Worm (Caenorhabditis elegans) whole organism, L1 larva: ENCODE measurements around the gene rnp-4.
A peak's percentile ranks its signal among the peaks of the same experiment; 100 is the strongest.

Experiments used
- C04F5.9 ChIP-seq: sonication (generic microtip); optimal IDR thresholded peaks from 2 replicates; lab custom pipeline; 2016; ENCODE audit warnings: missing genetic modification characterization, missing compliant biosample characterization
- C16A3.4 ChIP-seq: fragments of 150-350 bp; optimal IDR thresholded peaks from 2 replicates; lab custom pipeline; 2014; ENCODE audit warnings: missing biosample characterization, missing genetic modification characterization
- F16B12.6 ChIP-seq: fragments of 150-350 bp; optimal IDR thresholded peaks from 2 replicates; lab custom pipeline; 2014; ENCODE audit warnings: missing biosample characterization, missing genetic modification characterization
- aha-1 ChIP-seq: fragments of 150-350 bp; optimal IDR thresholded peaks from 2 replicates; lab custom pipeline; 2014; ENCODE audit warnings: missing biosample characterization, missing genetic modification characterization
- aly-2 ChIP-seq: fragments of 150-350 bp; optimal IDR thresholded peaks from 2 replicates; lab custom pipeline; 2014; ENCODE audit warnings: missing biosample characterization, missing genetic modification characterization
- ama-1 ChIP-seq: fragments of 150-350 bp; optimal IDR thresholded peaks from 2 replicates; lab custom pipeline; 2014
- blmp-1 ChIP-seq: fragments of 150-350 bp; optimal IDR thresholded peaks from 2 replicates; lab custom pipeline; 2014; ENCODE audit warnings: missing biosample characterization, missing genetic modification characterization
- ceh-63 ChIP-seq: fragments of 200-800 bp; sonication (Bioruptor generic); optimal IDR thresholded peaks from 2 replicates; lab custom pipeline; 2018; ENCODE audit warnings: mild to moderate bottlenecking, missing genetic modification characterization, missing compliant biosample characterization
- ceh-8 ChIP-seq: fragments of 200-800 bp; sonication (Bioruptor generic); optimal IDR thresholded peaks from 2 replicates; lab custom pipeline; 2018; ENCODE audit warnings: mild to moderate bottlenecking, missing genetic modification characterization, moderate library complexity, missing compliant biosample characterization
- ceh-90 ChIP-seq: sonication (generic microtip); optimal IDR thresholded peaks from 2 replicates; lab custom pipeline; 2016; ENCODE audit warnings: missing genetic modification characterization, missing compliant biosample characterization
- dpl-1 ChIP-seq, 3 experiments: fragments of 150-350 bp in 2 of 3; sonication (generic microtip) in 1 of 3; optimal IDR thresholded peaks; 2 replicates each; lab custom pipeline; 2014 to 2017; ENCODE audit warnings: missing biosample characterization in 3 of 3, missing genetic modification characterization in 3 of 3, missing genetic modification reagents in 3 of 3
- egl-27 ChIP-seq, 2 experiments: fragments of 150-350 bp in 1 of 2; sonication (generic microtip); optimal IDR thresholded peaks; 3 replicates each; lab custom pipeline; 2017 to 2018; ENCODE audit warnings: missing biosample characterization in 2 of 2, missing genetic modification characterization in 2 of 2, missing genetic modification reagents in 2 of 2
- elt-2 ChIP-seq: sonication (generic microtip); optimal IDR thresholded peaks from 2 replicates; lab custom pipeline; 2016; ENCODE audit warnings: missing genetic modification characterization, mild to moderate bottlenecking, inconsistent platforms, missing compliant biosample characterization, missing genetic modification reagents
- fkh-8 ChIP-seq: sonication (generic microtip); optimal IDR thresholded peaks from 2 replicates; lab custom pipeline; 2016; ENCODE audit warnings: mild to moderate bottlenecking, missing genetic modification characterization, missing compliant biosample characterization
- fos-1 ChIP-seq: fragments of 150-350 bp; optimal IDR thresholded peaks from 2 replicates; lab custom pipeline; 2014; ENCODE audit warnings: missing biosample characterization, missing genetic modification characterization
- hpl-2 ChIP-seq: fragments of 150-350 bp; optimal IDR thresholded peaks from 2 replicates; lab custom pipeline; 2014; ENCODE audit warnings: missing biosample characterization, missing genetic modification reagents, missing genetic modification characterization
- irx-1 ChIP-seq: sonication (generic microtip); optimal IDR thresholded peaks from 2 replicates; lab custom pipeline; 2016; ENCODE audit warnings: missing genetic modification characterization, missing compliant biosample characterization
- isw-1 ChIP-seq: fragments of 200-800 bp; sonication (Bioruptor generic); IDR thresholded peaks from 2 replicates; pipeline ENCODE4 v1.3.6; 2022; ENCODE audit warnings: missing genetic modification characterization, missing compliant biosample characterization
- jun-1 ChIP-seq: fragments of 150-350 bp; optimal IDR thresholded peaks from 2 replicates; lab custom pipeline; 2014; ENCODE audit warnings: missing biosample characterization, missing genetic modification reagents, missing genetic modification characterization
- lin-13 ChIP-seq: fragments of 150-350 bp; optimal IDR thresholded peaks from 2 replicates; lab custom pipeline; 2014; ENCODE audit warnings: missing biosample characterization, missing genetic modification reagents, missing genetic modification characterization
- lin-14 ChIP-seq: fragments of 200-800 bp; sonication (Bioruptor generic); optimal IDR thresholded peaks from 2 replicates; lab custom pipeline; 2018; ENCODE audit warnings: mild to moderate bottlenecking, missing genetic modification characterization, moderate library complexity, missing compliant biosample characterization
- lin-35 ChIP-seq, 2 experiments: fragments of 150-350 bp; optimal IDR thresholded peaks; 2 replicates each; lab custom pipeline; 2014; ENCODE audit warnings: missing biosample characterization in 2 of 2, missing genetic modification characterization in 2 of 2, missing genetic modification reagents in 2 of 2
- lir-3 ChIP-seq: sonication (generic microtip); optimal IDR thresholded peaks from 2 replicates; lab custom pipeline; 2016; ENCODE audit warnings: mild to moderate bottlenecking, missing genetic modification characterization, moderate library complexity, missing compliant biosample characterization; ENCODE audit not compliant: poor library complexity
- lsy-2 ChIP-seq, 2 experiments: fragments of 150-350 bp; optimal IDR thresholded peaks; 2 replicates each; lab custom pipeline; 2014; ENCODE audit warnings: missing biosample characterization in 2 of 2, missing genetic modification characterization in 2 of 2
- mep-1 ChIP-seq: fragments of 150-350 bp; optimal IDR thresholded peaks from 2 replicates; lab custom pipeline; 2014; ENCODE audit warnings: missing biosample characterization, missing genetic modification characterization
- nhr-11 ChIP-seq: fragments of 150-350 bp; optimal IDR thresholded peaks from 2 replicates; lab custom pipeline; 2014; ENCODE audit warnings: missing biosample characterization, missing genetic modification characterization
- nhr-20 ChIP-seq: sonication (generic microtip); optimal IDR thresholded peaks from 2 replicates; lab custom pipeline; 2016; ENCODE audit warnings: mild to moderate bottlenecking, missing genetic modification characterization, missing compliant biosample characterization
- nhr-237 ChIP-seq: fragments of 150-350 bp; optimal IDR thresholded peaks from 2 replicates; lab custom pipeline; 2014; ENCODE audit warnings: missing biosample characterization, missing genetic modification characterization
- nhr-47 ChIP-seq: sonication (generic microtip); optimal IDR thresholded peaks from 2 replicates; lab custom pipeline; 2016; ENCODE audit warnings: mild to moderate bottlenecking, missing genetic modification characterization, moderate library complexity, missing compliant biosample characterization
- nhr-71 ChIP-seq: sonication (generic microtip); optimal IDR thresholded peaks from 2 replicates; lab custom pipeline; 2016; ENCODE audit warnings: mild to moderate bottlenecking, missing genetic modification characterization, moderate library complexity, missing compliant biosample characterization
- nhr-77 ChIP-seq: fragments of 150-350 bp; optimal IDR thresholded peaks from 2 replicates; lab custom pipeline; 2014; ENCODE audit warnings: missing biosample characterization, missing genetic modification characterization
- nhr-84 ChIP-seq: sonication (generic microtip); optimal IDR thresholded peaks from 2 replicates; lab custom pipeline; 2017; ENCODE audit warnings: missing biosample characterization, missing genetic modification characterization
- pag-3 ChIP-seq: sonication (generic microtip); optimal IDR thresholded peaks from 2 replicates; lab custom pipeline; 2017; ENCODE audit warnings: missing genetic modification characterization, mild to moderate bottlenecking, missing compliant biosample characterization, antibody characterized with exemption, borderline replicate concordance; ENCODE audit not compliant: insufficient read depth
- pax-3 ChIP-seq: fragments of 200-800 bp; sonication (Bioruptor generic); optimal IDR thresholded peaks from 2 replicates; lab custom pipeline; 2018; ENCODE audit warnings: mild to moderate bottlenecking, missing genetic modification characterization, moderate library complexity, missing compliant biosample characterization
- snu-23 ChIP-seq: sonication (generic microtip); optimal IDR thresholded peaks from 2 replicates; lab custom pipeline; 2016; ENCODE audit warnings: missing genetic modification characterization, missing compliant biosample characterization
- sox-4 ChIP-seq: sonication (generic microtip); optimal IDR thresholded peaks from 2 replicates; lab custom pipeline; 2016; ENCODE audit warnings: missing genetic modification characterization, missing compliant biosample characterization
- sptf-1 ChIP-seq: fragments of 150-350 bp; optimal IDR thresholded peaks from 2 replicates; lab custom pipeline; 2014; ENCODE audit warnings: missing biosample characterization, missing genetic modification characterization
- sup-37 ChIP-seq: fragments of 200-800 bp; sonication (Bioruptor generic); optimal IDR thresholded peaks from 2 replicates; lab custom pipeline; 2018; ENCODE audit warnings: mild to moderate bottlenecking, missing genetic modification characterization, missing compliant biosample characterization
- tbx-2 ChIP-seq: sonication (generic microtip); optimal IDR thresholded peaks from 2 replicates; lab custom pipeline; 2016; ENCODE audit warnings: missing genetic modification characterization, missing compliant biosample characterization
- unc-130 ChIP-seq: fragments of 150-350 bp; optimal IDR thresholded peaks from 2 replicates; lab custom pipeline; 2017; ENCODE audit warnings: missing biosample characterization, missing genetic modification characterization, inconsistent platforms
- unc-30 ChIP-seq: sonication (generic microtip); optimal IDR thresholded peaks from 2 replicates; lab custom pipeline; 2017; ENCODE audit warnings: missing biosample characterization, missing genetic modification characterization
- unc-62 ChIP-seq: fragments of 150-350 bp; optimal IDR thresholded peaks from 2 replicates; lab custom pipeline; 2014; ENCODE audit warnings: missing biosample characterization, missing genetic modification reagents, missing genetic modification characterization
- zag-1 ChIP-seq: fragments of 150-350 bp; optimal IDR thresholded peaks from 2 replicates; lab custom pipeline; 2014; ENCODE audit warnings: missing biosample characterization, missing genetic modification characterization
- ztf-11 ChIP-seq, 2 experiments: sonication (generic microtip); optimal IDR thresholded peaks; 2 replicates each; lab custom pipeline; 2016 to 2017; ENCODE audit warnings: missing genetic modification characterization in 2 of 2, missing biosample characterization in 1 of 2, missing compliant biosample characterization in 1 of 2
- ztf-4 ChIP-seq: fragments of 150-350 bp; optimal IDR thresholded peaks from 2 replicates; lab custom pipeline; 2014; ENCODE audit warnings: missing biosample characterization, missing genetic modification characterization

The rnp-4 gene

DNA sequence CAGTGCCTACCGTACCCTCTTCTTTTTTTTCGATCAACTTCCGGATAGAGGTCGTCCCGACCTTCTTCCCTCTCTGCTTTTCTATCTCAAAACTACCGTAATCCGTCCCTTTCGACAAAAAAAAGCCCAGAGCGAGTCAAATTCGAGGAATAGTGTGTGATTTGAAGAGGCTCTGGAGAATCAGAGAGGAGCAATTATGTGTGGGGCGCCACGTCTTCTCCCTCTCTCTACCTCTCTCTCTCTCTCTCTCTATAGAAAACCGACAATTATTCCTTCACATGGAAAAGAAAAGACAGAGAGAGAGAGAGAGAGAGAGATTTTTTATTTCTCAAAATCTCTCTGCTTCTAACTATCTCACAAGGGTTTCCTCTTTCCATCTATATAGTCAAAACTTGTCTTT, 50.5 kb downstream of the rnp-4 start (continued):
- TF ChIP-seq dpl-1 (GFP tag; optimal IDR thresholded peaks at IDR 0.05; lab: Kevin White, UChicago) = no peak
- TF ChIP-seq egl-27 (tag; optimal IDR thresholded peaks at IDR 0.05; lab: Kevin White, UChicago) = no peak
- TF ChIP-seq nhr-71 = peak; percentile 64
- no peak for TF ChIP-seq isw-1 (GFP tag; lab: Robert Waterston, UW)
- no peak for TF ChIP-seq ceh-8 (GFP tag; lab: Kevin White, UChicago)
- no peak for TF ChIP-seq lin-13
- peak; percentile 1 for TF ChIP-seq tbx-2 (tag; lab: Kevin White, UChicago)
- no peak for TF ChIP-seq ceh-90 (tag; lab: Kevin White, UChicago)
- no peak for TF ChIP-seq aly-2
- TF ChIP-seq ceh-63 = no peak
- TF ChIP-seq hpl-2 = no peak
- peak; percentile 6 for TF ChIP-seq nhr-20 (tag; lab: Kevin White, UChicago)
- peak; percentile 2 for TF ChIP-seq blmp-1 (tag; lab: Kevin White, UChicago)
- TF ChIP-seq lir-3 (tag; lab: Kevin White, UChicago) = no peak
- TF ChIP-seq zag-1 = no peak
- no peak for TF ChIP-seq ztf-11 (tag; optimal IDR thresholded peaks at IDR 0.05; lab: Kevin White, UChicago)
- no peak for TF ChIP-seq unc-130
- peak; percentile 44 for TF ChIP-seq fkh-8 (tag; lab: Kevin White, UChicago)
- no peak for TF ChIP-seq sox-4 (tag; lab: Kevin White, UChicago)
- no peak for TF ChIP-seq elt-2 (tag; lab: Kevin White, UChicago)
- no peak for TF ChIP-seq C04F5.9
- TF ChIP-seq irx-1 (tag; lab: Kevin White, UChicago) = no peak
- TF ChIP-seq nhr-84 (tag; lab: Kevin White, UChicago) = no peak
- no peak for TF ChIP-seq nhr-11 (tag; lab: Kevin White, UChicago)
- TF ChIP-seq unc-30 (tag; lab: Kevin White, UChicago) = no peak
- no peak for TF ChIP-seq C16A3.4 (tag; lab: Kevin White, UChicago)
- TF ChIP-seq nhr-77 (tag; lab: Kevin White, UChicago) = no peak
- TF ChIP-seq pag-3 (tag; lab: Kevin White, UChicago) = no peak
- TF ChIP-seq sup-37 (GFP tag; lab: Kevin White, UChicago) = no peak
- TF ChIP-seq snu-23 (GFP tag; lab: Kevin White, UChicago) = peak; percentile 28
- peak; percentile 63 to 85 for TF ChIP-seq lsy-2 (tag; optimal IDR thresholded peaks at IDR 0.05; lab: Kevin White, UChicago)
- TF ChIP-seq unc-62 (GFP tag; lab: Kevin White, UChicago) = no peak
- TF ChIP-seq lin-35 (GFP tag; optimal IDR thresholded peaks at IDR 0.05; lab: Kevin White, UChicago) = no peak
- TF ChIP-seq ama-1 = no peak
- no peak for TF ChIP-seq F16B12.6
- TF ChIP-seq aha-1 (tag; lab: Kevin White, UChicago) = no peak
- TF ChIP-seq lin-14 (GFP tag; lab: Kevin White, UChicago) = peak; percentile 72
- TF ChIP-seq sptf-1 = no peak
- no peak for TF ChIP-seq jun-1 (tag; lab: Kevin White, UChicago)
- peak; percentile 53 for TF ChIP-seq mep-1 (tag; lab: Kevin White, UChicago)
- TF ChIP-seq nhr-237 = no peak
- TF ChIP-seq nhr-47 = peak; percentile 36
- no peak for TF ChIP-seq fos-1
- TF ChIP-seq pax-3 (tag; lab: Kevin White, UChicago) = peak; percentile 2
- TF ChIP-seq ztf-4 (tag; lab: Kevin White, UChicago) = no peak
